Worm (Caenorhabditis elegans): ENCODE data around the gene Y73C8C.3.
A peak's percentile ranks its signal among the peaks of the same experiment; 100 is the strongest.

Y73C8C.3 gene

ce11 chrV:3141190-3141589 lies 26.1 kb downstream of the Y73C8C.3 start, which contains the start of gene srab-9:
Gene srab-9, minus strand, starts transcription at chrV:3141290.
- no peak for TF ChIP-seq nhr-179 (tag; optimal IDR thresholded peaks at IDR 0.05)
- no peak for TF ChIP-seq F52B5.7 (tag; optimal IDR thresholded peaks at IDR 0.05)
- no peak for TF ChIP-seq athp-1 (tag; optimal IDR thresholded peaks at IDR 0.05)
- no peak for TF ChIP-seq D2030.7 (GFP tag; IDR thresholded peaks at IDR 0.05)
- TF ChIP-seq F10E7.11 (tag; optimal IDR thresholded peaks at IDR 0.05) = no peak
- TF ChIP-seq madf-3 (GFP tag; IDR thresholded peaks at IDR 0.05) = no peak
- no peak for TF ChIP-seq chd-7 (tag; optimal IDR thresholded peaks at IDR 0.05)
- TF ChIP-seq T07F8.4 (tag; optimal IDR thresholded peaks at IDR 0.05) = no peak
- TF ChIP-seq F22D6.2 (tag; optimal IDR thresholded peaks at IDR 0.05) = no peak
- no peak for TF ChIP-seq sea-2 (GFP tag; IDR thresholded peaks at IDR 0.05)
- no peak for TF ChIP-seq madf-8 (GFP tag; conservative IDR thresholded peaks at IDR 0.05)
- TF ChIP-seq hmg-20 (GFP tag; IDR thresholded peaks at IDR 0.05) = no peak

ce11 chrV:3144494-3144893 lies 29.4 kb downstream of the Y73C8C.3 start, which contains the start of gene srab-10:
Gene srab-10, minus strand, starts transcription at chrV:3144594.
- no peak for TF ChIP-seq lag-1 (GFP tag; IDR thresholded peaks at IDR 0.05)
- no peak for TF ChIP-seq tlf-1 (GFP tag; optimal IDR thresholded peaks at IDR 0.05)
- TF ChIP-seq F37B4.10 (GFP tag; IDR thresholded peaks at IDR 0.05) = no peak
- TF ChIP-seq pha-4 (tag; optimal IDR thresholded peaks at IDR 0.05) = no peak
- no peak for TF ChIP-seq T26A5.8 (tag; optimal IDR thresholded peaks at IDR 0.05)
- no peak for TF ChIP-seq sptf-2 (GFP tag; optimal IDR thresholded peaks at IDR 0.05)
- no peak for TF ChIP-seq tbp1 (GFP tag; optimal IDR thresholded peaks at IDR 0.05)
- no peak for TF ChIP-seq C17E4.6 (GFP tag; IDR thresholded peaks at IDR 0.05)
- TF ChIP-seq unc-62 (GFP tag; optimal IDR thresholded peaks at IDR 0.05) = no peak
- TF ChIP-seq F39B2.1 (GFP tag; IDR thresholded peaks at IDR 0.05) = no peak
- TF ChIP-seq F57A8.1 (GFP tag; optimal IDR thresholded peaks at IDR 0.05) = no peak
- TF ChIP-seq gei-17 (GFP tag; optimal IDR thresholded peaks at IDR 0.05) = no peak
- no peak for TF ChIP-seq Y56A3A.18 (GFP tag; IDR thresholded peaks at IDR 0.05)

- TF ChIP-seq zfh-2 (GFP tag; conservative IDR thresholded peaks at IDR 0.05) = peak; percentile 87
- TF ChIP-seq egrh-3 (GFP tag; IDR thresholded peaks at IDR 0.05) = peak; percentile 81; the same call in 1 of the 2 replicates
- TF ChIP-seq egl-18 (GFP tag; IDR thresholded peaks at IDR 0.05) = no peak
Measured at ce11 chrV:3145241-3145640, 30.2 kb downstream of the Y73C8C.3 start.

- no peak for TF ChIP-seq lin-40 (tag; optimal IDR thresholded peaks at IDR 0.05)
- TF ChIP-seq somi-1 (GFP tag; optimal IDR thresholded peaks at IDR 0.05) = no peak
- no peak for TF ChIP-seq nfyb-1 (GFP tag; IDR thresholded peaks at IDR 0.05)
- no peak for TF ChIP-seq hsf-1 (GFP tag; IDR thresholded peaks at IDR 0.05)
- no peak for TF ChIP-seq madf-8 (GFP tag; conservative IDR thresholded peaks at IDR 0.05)
- no peak for TF ChIP-seq mxl-1 (tag; optimal IDR thresholded peaks at IDR 0.05)
- TF ChIP-seq ZK185.1 (tag; optimal IDR thresholded peaks at IDR 0.05; ENCODE audit: poor library complexity, severe bottlenecking) = no peak
- TF ChIP-seq ztf-28 (GFP tag; IDR thresholded peaks at IDR 0.05) = no peak
- no peak for TF ChIP-seq zim-3 (tag; optimal IDR thresholded peaks at IDR 0.05)
- TF ChIP-seq pha-4 (tag; optimal IDR thresholded peaks at IDR 0.05) = no peak
- TF ChIP-seq egl-18 (GFP tag; IDR thresholded peaks at IDR 0.05) = no peak
- no peak for TF ChIP-seq lin-26 (GFP tag; IDR thresholded peaks at IDR 0.05)
- no peak for TF ChIP-seq bed-2 (GFP tag; IDR thresholded peaks at IDR 0.05)
- TF ChIP-seq lsy-27 (tag; optimal IDR thresholded peaks at IDR 0.05; ENCODE audit: borderline replicate concordance, insufficient read depth) = no peak
- no peak for TF ChIP-seq F22D6.2 (tag; optimal IDR thresholded peaks at IDR 0.05)
- TF ChIP-seq Y67H2A.10 (GFP tag; conservative IDR thresholded peaks at IDR 0.05) = no peak
- no peak for TF ChIP-seq B0336.3 (GFP tag; IDR thresholded peaks at IDR 0.05)
- TF ChIP-seq nhr-120 (GFP tag; IDR thresholded peaks at IDR 0.05) = no peak
Measured at ce11 chrV:3146932-3147331, 31.9 kb downstream of the Y73C8C.3 start, which contains the start of gene srab-11. Gene srab-11, minus strand, starts transcription at chrV:3147032.
